Worm (Caenorhabditis elegans) whole organism, L3 larva: ENCODE measurements around the gene Y44A6D.7.

Source experiments
- ZK546.5 ChIP-seq: sonication (generic microtip); optimal IDR thresholded peaks from 2 replicates; lab custom pipeline; 2017; ENCODE audit warnings: missing biosample characterization, missing genetic modification characterization
- aly-2 ChIP-seq: fragments of 150-350 bp; optimal IDR thresholded peaks from 2 replicates; lab custom pipeline; 2014; ENCODE audit warnings: missing biosample characterization, missing genetic modification characterization
- ceh-28 ChIP-seq: fragments of 150-350 bp; optimal IDR thresholded peaks from 2 replicates; lab custom pipeline; 2014; ENCODE audit warnings: missing biosample characterization, missing genetic modification reagents, missing genetic modification characterization
- egl-5 ChIP-seq: fragments of 150-350 bp; optimal IDR thresholded peaks from 2 replicates; lab custom pipeline; 2017; ENCODE audit warnings: missing biosample characterization, missing genetic modification reagents, missing genetic modification characterization, inconsistent platforms
- elt-2 ChIP-seq: sonication (generic microtip); optimal IDR thresholded peaks from 2 replicates; lab custom pipeline; 2016; ENCODE audit warnings: missing genetic modification reagents, mild to moderate bottlenecking, missing genetic modification characterization, missing compliant biosample characterization
- elt-3 ChIP-seq, 3 experiments: fragments of 150-350 bp in 1 of 3; sonication (generic microtip) in 2 of 3; optimal IDR thresholded peaks; 2 replicates in 2 of 3; 4 replicates in 1 of 3; lab custom pipeline; 2014 to 2017; ENCODE audit warnings: missing biosample characterization in 3 of 3, missing genetic modification characterization in 3 of 3
- fkh-2 ChIP-seq: fragments of 150-350 bp; optimal IDR thresholded peaks from 2 replicates; lab custom pipeline; 2014; ENCODE audit warnings: missing biosample characterization, missing genetic modification reagents, missing genetic modification characterization
- hmg-11 ChIP-seq: sonication (generic microtip); optimal IDR thresholded peaks from 2 replicates; lab custom pipeline; 2016; ENCODE audit warnings: missing genetic modification characterization, missing compliant biosample characterization
- lin-39 ChIP-seq: fragments of 150-350 bp; optimal IDR thresholded peaks from 2 replicates; lab custom pipeline; 2018; ENCODE audit warnings: missing biosample characterization, missing genetic modification reagents, missing genetic modification characterization
- lsy-12 ChIP-seq: sonication (generic microtip); optimal IDR thresholded peaks from 2 replicates; lab custom pipeline; 2016; ENCODE audit warnings: mild to moderate bottlenecking, missing genetic modification characterization, missing compliant biosample characterization
- mdl-1 ChIP-seq: fragments of 150-350 bp; optimal IDR thresholded peaks from 2 replicates; lab custom pipeline; 2014; ENCODE audit warnings: missing biosample characterization, missing genetic modification characterization
- nfya-1 ChIP-seq: sonication (generic microtip); optimal IDR thresholded peaks from 2 replicates; lab custom pipeline; 2017; ENCODE audit warnings: missing genetic modification characterization, mild to moderate bottlenecking, missing compliant biosample characterization, antibody characterized with exemption, moderate library complexity; ENCODE audit not compliant: insufficient read depth
- nhr-23 ChIP-seq: fragments of 150-350 bp; optimal IDR thresholded peaks from 2 replicates; lab custom pipeline; 2014; ENCODE audit warnings: missing biosample characterization, missing genetic modification reagents, missing genetic modification characterization
- nhr-237 ChIP-seq: fragments of 150-350 bp; optimal IDR thresholded peaks from 2 replicates; lab custom pipeline; 2014; ENCODE audit warnings: missing biosample characterization, missing genetic modification characterization
- nhr-25 ChIP-seq: sonication (generic microtip); optimal IDR thresholded peaks from 2 replicates; lab custom pipeline; 2017; ENCODE audit warnings: missing biosample characterization, missing genetic modification characterization
- nhr-43 ChIP-seq: sonication (generic microtip); optimal IDR thresholded peaks from 2 replicates; lab custom pipeline; 2016; ENCODE audit warnings: mild to moderate bottlenecking, missing genetic modification characterization, missing compliant biosample characterization; ENCODE audit not compliant: poor library complexity, severe bottlenecking
- pha-4 ChIP-seq: fragments of 150-350 bp; optimal IDR thresholded peaks from 2 replicates; lab custom pipeline; 2014; ENCODE audit warnings: missing biosample characterization, missing genetic modification reagents, missing genetic modification characterization
- pqm-1 ChIP-seq: fragments of 150-350 bp; optimal IDR thresholded peaks from 2 replicates; lab custom pipeline; 2017; ENCODE audit warnings: missing biosample characterization, missing genetic modification characterization, inconsistent platforms
- skn-1 ChIP-seq: fragments of 150-350 bp; optimal IDR thresholded peaks from 2 replicates; lab custom pipeline; 2014; ENCODE audit warnings: missing biosample characterization, missing genetic modification characterization
- snpc-4 ChIP-seq: fragments of 150-350 bp; optimal IDR thresholded peaks from 2 replicates; lab custom pipeline; 2014; ENCODE audit warnings: missing biosample characterization, missing genetic modification characterization
- tbx-2 ChIP-seq: sonication (generic microtip); optimal IDR thresholded peaks from 2 replicates; lab custom pipeline; 2016; ENCODE audit warnings: mild to moderate bottlenecking, missing genetic modification characterization, missing compliant biosample characterization

The Y44A6D.7 gene

DNA sequence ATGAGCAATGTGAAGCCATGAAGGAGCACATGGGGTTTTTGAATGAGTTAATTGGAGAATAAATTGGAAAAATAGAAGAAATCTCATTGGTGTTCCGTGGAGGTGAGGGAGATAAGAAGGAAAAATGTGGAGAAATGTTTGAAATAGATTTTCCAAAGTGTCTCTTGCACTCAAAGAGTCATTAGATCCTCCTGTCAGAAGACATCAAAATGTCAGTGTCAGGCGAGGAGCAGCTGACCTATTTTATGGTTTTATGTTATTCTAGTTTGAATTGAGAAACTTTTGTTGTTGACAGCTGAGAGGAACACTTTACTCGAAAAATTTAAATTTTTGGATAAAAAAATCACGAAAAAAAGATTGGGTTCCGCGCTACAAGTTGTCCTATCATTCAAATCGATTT, 36.1 kb downstream of the Y44A6D.7 start, which contains the start of gene clec-264:
Gene clec-264 (minus strand): TSS at position 122 of the 400 bp plus-strand sequence.
- peak; percentile 14 for TF ChIP-seq egl-5 (tag; lab: Kevin White, UChicago)
- TF ChIP-seq fkh-2 = no peak

DNA sequence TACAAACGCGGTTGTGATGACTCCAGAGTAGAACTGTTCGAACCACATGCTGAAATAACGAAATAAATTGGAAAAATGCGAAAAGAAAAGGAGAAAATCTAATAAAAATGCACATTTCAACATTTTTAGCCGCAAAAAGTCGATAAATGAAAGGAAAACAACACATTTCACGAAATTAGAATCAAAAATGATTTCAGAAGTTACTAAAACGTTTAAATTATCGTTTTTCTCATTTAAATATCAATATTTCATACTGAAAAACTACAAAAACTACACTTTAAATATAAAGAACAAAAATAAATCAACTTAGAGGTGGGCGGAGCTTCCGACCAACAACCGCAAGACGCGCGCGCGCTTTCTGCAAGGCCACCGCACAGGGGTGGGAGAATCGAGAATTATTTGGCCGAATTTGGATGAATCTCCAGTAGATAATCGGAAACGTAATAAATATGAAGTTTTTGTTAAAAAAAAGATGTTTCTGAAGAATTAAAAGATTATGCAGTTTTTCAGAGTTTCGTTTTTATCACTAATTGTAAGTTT, 37.4 kb downstream of the Y44A6D.7 start, which contains the start of gene ndua-1:
Gene ndua-1 (minus strand): TSS at position 51 of the 540 bp plus-strand sequence.
- TF ChIP-seq nhr-43 (tag; lab: Kevin White, UChicago) = peak; percentile 65
- peak; percentile 13 for TF ChIP-seq lin-39 (tag; lab: Kevin White, UChicago)
- TF ChIP-seq ceh-28 = no peak
- TF ChIP-seq pqm-1 = no peak
- TF ChIP-seq nhr-23 (tag; lab: Kevin White, UChicago) = peak; percentile 52
- TF ChIP-seq hmg-11 (tag; lab: Kevin White, UChicago) = peak; percentile 85
- no peak for TF ChIP-seq lsy-12 (tag; lab: Kevin White, UChicago)
- peak; percentile 59 for TF ChIP-seq nfya-1 (tag; lab: Kevin White, UChicago)
- TF ChIP-seq snpc-4 (tag; lab: Kevin White, UChicago) = peak; percentile 45
- TF ChIP-seq skn-1 = no peak
- TF ChIP-seq, all 47 proteins: peak for 6

ce11 chrV:20853581-20854161, 39.1 kb downstream of the Y44A6D.7 start, which contains the start of gene F31D4.5:
F31D4.5 (plus strand) TSS chrV:20854071.
- TF ChIP-seq aly-2 (tag; lab: Kevin White, UChicago) (no peak), elt-2 (tag; lab: Kevin White, UChicago) (peak; percentile 44), ZK546.5 (tag; lab: Kevin White, UChicago) (no peak), pha-4 (no peak)

ce11 chrV:20861080-20861479, 46.6 kb downstream of the Y44A6D.7 start, which contains the start of gene try-4:
try-4 (minus strand) TSS chrV:20861153.
- TF ChIP-seq nhr-237 (tag; lab: Kevin White, UChicago) (no peak), nhr-25 (tag; lab: Kevin White, UChicago) (peak; percentile 55), tbx-2 (tag; lab: Kevin White, UChicago) (no peak)
- TF ChIP-seq, all 47 proteins: peak for 1

- TF ChIP-seq elt-3 (tag; optimal IDR thresholded peaks at IDR 0.05; lab: Kevin White, UChicago) (no peak), pha-4 (no peak), mdl-1 (tag; lab: Kevin White, UChicago) (no peak)
- TF ChIP-seq, all 47 proteins: peak for 0
Observed at ce11 chrV:20862681-20863080, 48.2 kb downstream of the Y44A6D.7 start, which contains the start of gene twk-35. twk-35 (plus strand) TSS chrV:20862981.
